Worm (Caenorhabditis elegans): ENCODE data around the gene srh-241.

ce11 chrV:2913948-2914347, 44.5 kb upstream of the srh-241 start, which contains the start of gene srh-146:
- TF ChIP-seq rnt-1 (tag; optimal IDR thresholded peaks at IDR 0.05) (no peak), lin-13 (GFP tag; optimal IDR thresholded peaks at IDR 0.05) (no peak), ama-1 (optimal IDR thresholded peaks at IDR 0.05) (no peak), egl-27 (tag; optimal IDR thresholded peaks at IDR 0.05) (no peak), mep-1 (tag; optimal IDR thresholded peaks at IDR 0.05) (no peak), lsy-2 (tag; optimal IDR thresholded peaks at IDR 0.05) (no peak), snpc-4 (tag; optimal IDR thresholded peaks at IDR 0.05) (no peak), ces-1 (GFP tag; optimal IDR thresholded peaks at IDR 0.05) (no peak), unc-86 (tag; optimal IDR thresholded peaks at IDR 0.05) (no peak)

All from whole organism, L1 larva.